Worm (Caenorhabditis elegans) whole organism, young adult: Measurements from ENCODE around the gene T04F3.3.

ENCODE experiments used
- F57C9.4 ChIP-seq: sonication (generic microtip); optimal IDR thresholded peaks from 2 replicates; lab custom pipeline; 2017; ENCODE audit warnings: mild to moderate bottlenecking, missing genetic modification characterization, missing compliant biosample characterization
- K11D2.4 ChIP-seq: fragments of 200-800 bp; sonication (Bioruptor generic); IDR thresholded peaks from 2 replicates; pipeline ENCODE4 v1.3.6; 2022; ENCODE audit warnings: missing genetic modification reagents, missing genetic modification characterization, missing compliant biosample characterization
- Y95B8A.8 ChIP-seq: fragments of 200-800 bp; sonication (Bioruptor generic); IDR thresholded peaks from 2 replicates; pipeline ENCODE4 v1.3.6; 2022; ENCODE audit warnings: missing genetic modification reagents, missing genetic modification characterization, missing compliant biosample characterization
- akir-1 ChIP-seq: fragments of 200-800 bp; sonication (Bioruptor generic); optimal IDR thresholded peaks from 2 replicates; lab custom pipeline; 2018; ENCODE audit warnings: mild to moderate bottlenecking, missing genetic modification characterization, moderate library complexity, missing compliant biosample characterization
- cebp-1 ChIP-seq, 2 experiments: fragments of 200-800 bp in 1 of 2; sonication (Bioruptor generic) in 1 of 2; sonication (generic microtip) in 1 of 2; IDR thresholded peaks in 1 of 2; optimal IDR thresholded peaks in 1 of 2; 2 replicates each; pipeline versions ENCODE4 v1.3.6 to Lab custom; 2017 to 2022; ENCODE audit warnings: missing compliant biosample characterization in 2 of 2, missing genetic modification characterization in 2 of 2, mild to moderate bottlenecking in 1 of 2, missing genetic modification reagents in 1 of 2, moderate library complexity in 1 of 2
- efl-1 ChIP-seq: fragments of 150-350 bp; optimal IDR thresholded peaks from 2 replicates; lab custom pipeline; 2014; ENCODE audit warnings: missing biosample characterization, missing genetic modification reagents, missing genetic modification characterization
- hrde-1 ChIP-seq: sonication (generic microtip); optimal IDR thresholded peaks from 2 replicates; lab custom pipeline; 2016; ENCODE audit warnings: missing genetic modification characterization, mild to moderate bottlenecking, missing compliant biosample characterization, moderate library complexity, missing genotype, missing genetic modification reagents, borderline replicate concordance
- lag-1 ChIP-seq: fragments of 200-800 bp; sonication (Bioruptor generic); IDR thresholded peaks from 2 replicates; pipeline ENCODE4 v1.3.6; 2022; ENCODE audit warnings: missing genetic modification reagents, missing genetic modification characterization, missing compliant biosample characterization
- nfya-1 ChIP-seq: sonication (generic microtip); optimal IDR thresholded peaks from 2 replicates; lab custom pipeline; 2017; ENCODE audit warnings: antibody characterized with exemption, missing compliant biosample characterization, missing genetic modification characterization, borderline replicate concordance; ENCODE audit not compliant: insufficient read depth
- pha-4 ChIP-seq: fragments of 150-350 bp; sonication (generic microtip); optimal IDR thresholded peaks from 2 replicates; lab custom pipeline; 2014; ENCODE audit warnings: missing biosample characterization, missing genetic modification reagents, missing genetic modification characterization
- repo-1 ChIP-seq: sonication (generic microtip); optimal IDR thresholded peaks from 2 replicates; lab custom pipeline; 2017; ENCODE audit warnings: mild to moderate bottlenecking, missing genetic modification characterization, missing compliant biosample characterization
- sdz-38 ChIP-seq: sonication (generic microtip); optimal IDR thresholded peaks from 2 replicates; lab custom pipeline; 2016; ENCODE audit warnings: missing genotype, missing genetic modification characterization, missing compliant biosample characterization
- snpc-4 ChIP-seq, 5 experiments: fragments of 150-350 bp in 1 of 5; sonication (generic microtip) in 4 of 5; optimal IDR thresholded peaks; 2 replicates each; lab custom pipeline; 2014 to 2018; ENCODE audit warnings: missing genetic modification characterization in 5 of 5, missing biosample characterization in 3 of 5, antibody characterized with exemption in 2 of 5, mild to moderate bottlenecking in 2 of 5, missing compliant biosample characterization in 2 of 5, missing genotype in 2 of 5, moderate library complexity in 2 of 5, missing genetic modification reagents in 1 of 5
- unc-62 ChIP-seq: fragments of 150-350 bp; optimal IDR thresholded peaks from 2 replicates; lab custom pipeline; 2014; ENCODE audit warnings: missing biosample characterization, missing genetic modification reagents, missing genetic modification characterization

DNA sequence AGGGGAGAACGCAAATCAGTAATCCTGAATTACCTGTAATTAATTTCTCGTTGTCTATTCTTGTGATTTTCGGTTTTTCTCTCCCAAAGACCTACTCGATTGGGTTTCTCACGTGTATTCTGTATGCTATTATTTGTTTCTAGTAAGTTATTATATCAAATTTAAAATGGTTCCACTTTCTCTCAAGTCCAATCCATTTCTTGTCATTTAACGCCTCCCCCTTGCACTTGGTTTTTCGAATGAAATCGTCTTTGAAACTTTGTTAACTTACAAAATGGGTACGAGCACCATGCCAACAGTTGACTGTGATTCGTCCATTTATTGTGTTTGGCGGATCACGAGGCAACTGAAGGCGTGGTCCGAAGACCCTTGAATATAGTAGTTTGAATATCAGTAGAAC is 10.9 kb downstream of the T04F3.3 start:
- TF ChIP-seq repo-1 (tag; lab: Kevin White, UChicago) (no peak), lag-1 (GFP tag; lab: Robert Waterston, UW) (no peak), hrde-1 (tag; lab: Kevin White, UChicago) (no peak), akir-1 (GFP tag; lab: Kevin White, UChicago) (no peak), cebp-1 (GFP tag; IDR thresholded peaks at IDR 0.05; lab: Robert Waterston, UW) (no peak), cebp-1 (tag; optimal IDR thresholded peaks at IDR 0.05; lab: Kevin White, UChicago) (no peak), nfya-1 (tag; lab: Kevin White, UChicago) (no peak), efl-1 (GFP tag; lab: Kevin White, UChicago) (no peak), snpc-4 (GFP tag; optimal IDR thresholded peaks at IDR 0.05; lab: Kevin White, UChicago) (no peak), snpc-4 (tag; optimal IDR thresholded peaks at IDR 0.05; lab: Kevin White, UChicago) (no peak), Y95B8A.8 (no peak), K11D2.4 (GFP tag; lab: Robert Waterston, UW) (no peak), pha-4 (tag; lab: Kevin White, UChicago) (no peak), F57C9.4 (tag; lab: Kevin White, UChicago) (no peak), unc-62 (GFP tag; lab: Kevin White, UChicago) (no peak), sdz-38 (tag; lab: Kevin White, UChicago) (no peak)
